Worm (Caenorhabditis elegans): ENCODE measurements around the gene elo-2.

The elo-2 gene

DNA sequence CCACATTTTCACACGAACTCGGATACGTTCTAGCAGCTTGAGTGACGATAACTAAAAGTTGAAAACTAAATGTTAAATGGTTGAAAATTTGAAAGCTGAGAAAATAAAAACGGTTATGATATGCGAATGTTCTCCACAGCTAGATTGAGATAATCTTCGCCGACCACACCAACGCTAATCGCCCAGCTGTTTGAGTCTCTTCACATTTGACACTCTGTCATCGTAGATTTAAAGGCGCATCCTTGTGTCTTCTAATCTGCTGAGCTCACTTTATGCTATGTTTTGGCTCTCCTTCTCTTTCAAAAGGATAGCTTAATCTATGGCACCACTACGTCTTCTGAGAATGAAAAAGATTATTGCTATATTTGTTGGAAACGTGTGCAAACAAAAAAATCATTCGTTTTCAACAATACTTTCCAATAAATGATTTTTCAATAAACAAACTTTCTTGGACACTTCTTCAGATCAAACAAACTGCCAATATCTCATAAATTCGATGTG, 4.0 kb downstream of the elo-2 start, which contains the start of gene F11E6.10:
TSS of gene F11E6.10 (minus strand) at position 51 of the 501 bp plus-strand sequence.
- TF ChIP-seq ama-1 (optimal IDR thresholded peaks at IDR 0.05) (no peak), hlh-4 (tag; optimal IDR thresholded peaks at IDR 0.05) (no peak), unc-130 (tag; optimal IDR thresholded peaks at IDR 0.05) (no peak), dpl-1 (GFP tag; optimal IDR thresholded peaks at IDR 0.05) (no peak), C16A3.4 (tag; optimal IDR thresholded peaks at IDR 0.05) (no peak), dsc-1 (tag; optimal IDR thresholded peaks at IDR 0.05) (peak; percentile 79), ceh-82 (tag; optimal IDR thresholded peaks at IDR 0.05) (no peak), nhr-47 (tag; optimal IDR thresholded peaks at IDR 0.05) (peak; percentile 9), nhr-90 (tag; optimal IDR thresholded peaks at IDR 0.05; ENCODE audit: poor library complexity) (no peak), pax-3 (tag; optimal IDR thresholded peaks at IDR 0.05) (peak; percentile 64), sptf-1 (tag; optimal IDR thresholded peaks at IDR 0.05) (no peak), C04F5.9 (tag; optimal IDR thresholded peaks at IDR 0.05) (no peak), unc-62 (GFP tag; optimal IDR thresholded peaks at IDR 0.05) (no peak), mab-9 (GFP tag; IDR thresholded peaks at IDR 0.05) (no peak), efl-1 (optimal IDR thresholded peaks at IDR 0.05) (no peak), efl-1 (GFP tag; optimal IDR thresholded peaks at IDR 0.05 in 1 of 2) (no peak), efl-3 (GFP tag; optimal IDR thresholded peaks at IDR 0.05) (no peak), ceh-8 (GFP tag; optimal IDR thresholded peaks at IDR 0.05) (no peak), hpl-2 (GFP tag; optimal IDR thresholded peaks at IDR 0.05) (no peak), aly-2 (tag; optimal IDR thresholded peaks at IDR 0.05) (no peak)

DNA sequence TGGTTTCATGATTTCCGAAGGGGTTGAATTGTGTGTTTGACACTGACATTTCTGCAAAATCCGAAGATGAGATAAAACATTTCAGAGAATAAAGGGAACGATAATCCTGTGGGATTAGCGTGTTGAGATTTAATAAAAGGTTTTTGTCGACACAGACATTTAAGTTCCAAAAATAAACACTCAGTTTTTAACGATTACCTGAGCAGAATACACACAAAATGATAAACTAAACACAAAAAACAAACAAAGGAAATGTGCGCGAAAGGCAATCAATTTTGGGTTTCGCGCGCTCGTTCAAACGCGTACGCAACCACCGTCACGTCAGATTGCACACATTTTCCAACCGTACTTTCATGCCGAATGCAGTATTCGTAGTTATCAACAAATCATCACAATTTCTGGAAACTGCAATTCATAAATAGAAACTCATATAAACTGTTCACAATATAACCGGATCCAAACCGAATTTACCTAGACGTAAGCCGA, 5.9 kb downstream of the elo-2 start, which contains the start of gene rif-1.1:
TSS of gene rif-1.1 (minus strand) at position 51 of the 486 bp plus-strand sequence.
- TF ChIP-seq dsc-1 (tag; optimal IDR thresholded peaks at IDR 0.05): peak; percentile 22
- peak; percentile 6 for TF ChIP-seq hpl-2 (GFP tag; optimal IDR thresholded peaks at IDR 0.05)
- peak; percentile 44 for TF ChIP-seq nhr-20 (tag; optimal IDR thresholded peaks at IDR 0.05)
- TF ChIP-seq blmp-1 (tag; optimal IDR thresholded peaks at IDR 0.05): peak; percentile 42
- TF ChIP-seq nhr-47 (tag; optimal IDR thresholded peaks at IDR 0.05): peak; percentile 56
- peak; percentile 48 for TF ChIP-seq swsn-7 (tag; optimal IDR thresholded peaks at IDR 0.05)
- TF ChIP-seq nhr-85 (tag): peak; percentile 5
- peak; percentile 59 for TF ChIP-seq snu-23 (GFP tag; optimal IDR thresholded peaks at IDR 0.05)
- peak; percentile 17 for TF ChIP-seq xbp-1 (tag; optimal IDR thresholded peaks at IDR 0.05)
- peak; percentile 54 for TF ChIP-seq rnt-1 (tag; optimal IDR thresholded peaks at IDR 0.05)
- TF ChIP-seq fkh-8 (tag; optimal IDR thresholded peaks at IDR 0.05): peak; percentile 33
- TF ChIP-seq nhr-90 (tag; optimal IDR thresholded peaks at IDR 0.05; ENCODE audit: poor library complexity): peak; percentile 30
- TF ChIP-seq snpc-4 (tag; optimal IDR thresholded peaks at IDR 0.05): no peak
- TF ChIP-seq efl-1 (optimal IDR thresholded peaks at IDR 0.05): peak; percentile 93 to 94
- TF ChIP-seq efl-1 (GFP tag; optimal IDR thresholded peaks at IDR 0.05 in 1 of 2): peak; percentile 93 to 99
- no peak for TF ChIP-seq hlh-17 (GFP tag; optimal IDR thresholded peaks at IDR 0.05; ENCODE audit: borderline replicate concordance)
- TF ChIP-seq lsy-2 (tag; optimal IDR thresholded peaks at IDR 0.05): peak; percentile 57 to 95
- TF ChIP-seq unc-62 (GFP tag; optimal IDR thresholded peaks at IDR 0.05): no peak
- peak; percentile 41 for TF ChIP-seq nhr-77 (tag; optimal IDR thresholded peaks at IDR 0.05)
- peak; percentile 52 for TF ChIP-seq skn-1 (tag; optimal IDR thresholded peaks at IDR 0.05)
- TF ChIP-seq F16B12.6 (tag; optimal IDR thresholded peaks at IDR 0.05): peak; percentile 89
- peak; percentile 19 for TF ChIP-seq fos-1 (tag; optimal IDR thresholded peaks at IDR 0.05)
- TF ChIP-seq unc-130 (tag; optimal IDR thresholded peaks at IDR 0.05): peak; percentile 4
- TF ChIP-seq ceh-82 (tag; optimal IDR thresholded peaks at IDR 0.05): peak in 1 of 3 experiments; percentile 57
- TF ChIP-seq ceh-63 (GFP tag; optimal IDR thresholded peaks at IDR 0.05): no peak
- TF ChIP-seq dpl-1 (GFP tag; optimal IDR thresholded peaks at IDR 0.05): peak; percentile 91 to 94 (median 92)
- no peak for TF ChIP-seq efl-3 (GFP tag; optimal IDR thresholded peaks at IDR 0.05)
- TF ChIP-seq alr-1 (tag; optimal IDR thresholded peaks at IDR 0.05; ENCODE audit: borderline replicate concordance): no peak
- TF ChIP-seq ama-1 (optimal IDR thresholded peaks at IDR 0.05): no peak
- TF ChIP-seq tbx-2 (tag; optimal IDR thresholded peaks at IDR 0.05): peak; percentile 36
- TF ChIP-seq C16A3.4 (tag; optimal IDR thresholded peaks at IDR 0.05): peak; percentile 70
- peak; percentile 91 to 97 for TF ChIP-seq lin-35 (GFP tag; optimal IDR thresholded peaks at IDR 0.05)
